Worm (Caenorhabditis elegans) whole organism, L4 larva: ENCODE measurements around the gene C09G9.5.

ENCODE experiments used
- F10B5.3 ChIP-seq: sonication (generic microtip); optimal IDR thresholded peaks from 2 replicates; lab custom pipeline; 2016; ENCODE audit warnings: mild to moderate bottlenecking, missing genetic modification characterization, missing compliant biosample characterization
- F26F4.8 ChIP-seq: fragments of 200-800 bp; sonication (Bioruptor generic); conservative IDR thresholded peaks from 2 replicates; pipeline ENCODE4 v1.3.6; 2022; ENCODE audit warnings: missing genetic modification characterization, missing compliant biosample characterization
- F37D6.2 ChIP-seq: sonication (generic microtip); optimal IDR thresholded peaks from 2 replicates; lab custom pipeline; 2016; ENCODE audit warnings: mild to moderate bottlenecking, missing genetic modification characterization, missing compliant biosample characterization
- R02D3.7 ChIP-seq: fragments of 150-350 bp; sonication (generic microtip); optimal IDR thresholded peaks from 3 replicates; lab custom pipeline; 2014; ENCODE audit warnings: missing biosample characterization, missing genetic modification characterization
- T20F7.1 ChIP-seq: fragments of 200-800 bp; sonication (Bioruptor generic); optimal IDR thresholded peaks from 2 replicates; lab custom pipeline; 2018; ENCODE audit warnings: mild to moderate bottlenecking, missing genetic modification characterization, missing compliant biosample characterization
- ZK337.2 ChIP-seq: fragments of 200-800 bp; sonication (Bioruptor generic); IDR thresholded peaks from 2 replicates; pipeline ENCODE4 v1.3.6; 2022; ENCODE audit warnings: missing genetic modification reagents, missing genetic modification characterization, missing compliant biosample characterization
- aha-1 ChIP-seq: fragments of 150-350 bp; peaks from one replicate; lab custom pipeline; 2014; ENCODE audit warnings: missing biosample characterization, missing genetic modification characterization
- attf-4 ChIP-seq: sonication (generic microtip); optimal IDR thresholded peaks from 3 replicates; lab custom pipeline; 2017; ENCODE audit warnings: missing biosample characterization, missing genetic modification characterization
- ceh-32 ChIP-seq: sonication (generic microtip); optimal IDR thresholded peaks from 2 replicates; lab custom pipeline; 2016; ENCODE audit warnings: mild to moderate bottlenecking, missing genetic modification characterization, missing compliant biosample characterization; ENCODE audit not compliant: poor library complexity
- ceh-62 ChIP-seq: sonication (generic microtip); optimal IDR thresholded peaks from 2 replicates; lab custom pipeline; 2017; ENCODE audit warnings: missing biosample characterization, missing genetic modification characterization
- cey-2 ChIP-seq: sonication (generic microtip); optimal IDR thresholded peaks from 3 replicates; lab custom pipeline; 2017; ENCODE audit warnings: missing genetic modification characterization, mild to moderate bottlenecking, missing compliant biosample characterization, antibody characterized with exemption, borderline replicate concordance; ENCODE audit not compliant: insufficient read depth
- daf-16 ChIP-seq, 3 experiments: sonication (generic microtip); optimal IDR thresholded peaks; 2 replicates each; lab custom pipeline; 2016 to 2017; ENCODE audit warnings: missing genetic modification characterization in 3 of 3, missing genetic modification reagents in 3 of 3, mild to moderate bottlenecking in 2 of 3, missing compliant biosample characterization in 2 of 3, missing biosample characterization in 1 of 3, moderate library complexity in 1 of 3
- daf-19 ChIP-seq: fragments of 200-800 bp; sonication (Bioruptor generic); conservative IDR thresholded peaks from 2 replicates; pipeline ENCODE4 v1.3.6; 2022; ENCODE audit warnings: missing genetic modification characterization, missing compliant biosample characterization
- daf-8 ChIP-seq: fragments of 200-800 bp; sonication (Bioruptor generic); IDR thresholded peaks from 2 replicates; pipeline ENCODE4 v1.3.6; 2022; ENCODE audit warnings: missing genetic modification characterization, missing compliant biosample characterization
- dmd-6 ChIP-seq: fragments of 200-800 bp; sonication (Bioruptor generic); IDR thresholded peaks from 2 replicates; pipeline ENCODE4 v1.3.6; 2022; ENCODE audit warnings: missing genetic modification reagents, missing genetic modification characterization, missing compliant biosample characterization
- dpl-1 ChIP-seq: fragments of 150-350 bp; optimal IDR thresholded peaks from 2 replicates; lab custom pipeline; 2014; ENCODE audit warnings: missing biosample characterization, missing genetic modification reagents, missing genetic modification characterization
- dve-1 ChIP-seq: sonication (generic microtip); optimal IDR thresholded peaks from 2 replicates; lab custom pipeline; 2017; ENCODE audit warnings: antibody characterized with exemption, mild to moderate bottlenecking, missing genetic modification characterization, missing compliant biosample characterization; ENCODE audit not compliant: insufficient read depth
- gei-8 ChIP-seq: fragments of 200-800 bp; sonication (Bioruptor generic); optimal IDR thresholded peaks from 2 replicates; lab custom pipeline; 2018; ENCODE audit warnings: mild to moderate bottlenecking, missing genetic modification characterization, missing compliant biosample characterization
- hif-1 ChIP-seq, 2 experiments: sonication (generic microtip); optimal IDR thresholded peaks; 2 replicates each; lab custom pipeline; 2016 to 2017; ENCODE audit warnings: missing compliant biosample characterization in 2 of 2, missing genetic modification characterization in 2 of 2, missing genetic modification reagents in 2 of 2, missing genotype in 2 of 2, mild to moderate bottlenecking in 1 of 2
- hmg-1.1 ChIP-seq: fragments of 200-800 bp; sonication (Bioruptor generic); IDR thresholded peaks from 2 replicates; pipeline ENCODE4 v1.3.6; 2022; ENCODE audit warnings: missing genetic modification reagents, missing genetic modification characterization, missing compliant biosample characterization
- jun-1 ChIP-seq: fragments of 150-350 bp; optimal IDR thresholded peaks from 2 replicates; lab custom pipeline; 2014; ENCODE audit warnings: missing biosample characterization, missing genetic modification reagents, missing genetic modification characterization
- lim-7 ChIP-seq: fragments of 200-800 bp; sonication (Bioruptor generic); IDR thresholded peaks from 2 replicates; pipeline ENCODE4 v1.3.6; 2022; ENCODE audit warnings: missing genetic modification characterization, missing compliant biosample characterization
- lin-13 ChIP-seq: fragments of 150-350 bp; optimal IDR thresholded peaks from 2 replicates; lab custom pipeline; 2014; ENCODE audit warnings: missing biosample characterization, missing genetic modification reagents, missing genetic modification characterization
- lsy-2 ChIP-seq, 2 experiments: fragments of 150-350 bp in 1 of 2; sonication (generic microtip) in 1 of 2; optimal IDR thresholded peaks; 2 replicates each; lab custom pipeline; 2014 to 2017; ENCODE audit warnings: missing biosample characterization in 2 of 2, missing genetic modification characterization in 2 of 2
- madf-5 ChIP-seq, 2 experiments: fragments of 200-800 bp; sonication (Bioruptor generic); IDR thresholded peaks; 2 replicates each; pipeline ENCODE4 v1.3.6; 2022; ENCODE audit warnings: missing compliant biosample characterization in 2 of 2, missing genetic modification characterization in 2 of 2
- mdt-29 ChIP-seq: fragments of 200-800 bp; sonication (Bioruptor generic); IDR thresholded peaks from 2 replicates; pipeline ENCODE4 v1.3.6; 2022; ENCODE audit warnings: missing genetic modification reagents, missing genetic modification characterization, missing compliant biosample characterization
- nhr-11 ChIP-seq: fragments of 150-350 bp; optimal IDR thresholded peaks from 2 replicates; lab custom pipeline; 2014; ENCODE audit warnings: missing biosample characterization, missing genetic modification characterization
- nhr-25 ChIP-seq: sonication (generic microtip); optimal IDR thresholded peaks from 2 replicates; lab custom pipeline; 2017; ENCODE audit warnings: missing genetic modification characterization, mild to moderate bottlenecking, missing compliant biosample characterization, antibody characterized with exemption, moderate library complexity, borderline replicate concordance; ENCODE audit not compliant: insufficient read depth
- nhr-28 ChIP-seq: fragments of 150-350 bp; optimal IDR thresholded peaks from 2 replicates; lab custom pipeline; 2014; ENCODE audit warnings: missing biosample characterization, missing genetic modification characterization
- nhr-41 ChIP-seq: fragments of 200-800 bp; sonication (Bioruptor generic); IDR thresholded peaks from 2 replicates; pipeline ENCODE4 v1.3.6; 2022; ENCODE audit warnings: missing genetic modification reagents, missing genetic modification characterization, missing compliant biosample characterization
- nhr-42 ChIP-seq: fragments of 200-800 bp; sonication (Bioruptor generic); IDR thresholded peaks from 2 replicates; pipeline ENCODE4 v1.3.6; 2022; ENCODE audit warnings: missing genetic modification characterization, missing compliant biosample characterization
- nhr-48 ChIP-seq: sonication (generic microtip); optimal IDR thresholded peaks from 2 replicates; lab custom pipeline; 2016; ENCODE audit warnings: mild to moderate bottlenecking, missing genetic modification characterization, missing compliant biosample characterization
- nhr-76 ChIP-seq: fragments of 150-350 bp; optimal IDR thresholded peaks from 2 replicates; lab custom pipeline; 2014; ENCODE audit warnings: missing biosample characterization, missing genetic modification characterization
- nhr-77 ChIP-seq: fragments of 150-350 bp; optimal IDR thresholded peaks from 2 replicates; lab custom pipeline; 2014; ENCODE audit warnings: missing biosample characterization, missing genetic modification characterization
- pqm-1 ChIP-seq: sonication (generic microtip); optimal IDR thresholded peaks from 2 replicates; lab custom pipeline; 2017; ENCODE audit warnings: missing biosample characterization, missing genetic modification characterization
- rbr-2 ChIP-seq: sonication (generic microtip); optimal IDR thresholded peaks from 2 replicates; lab custom pipeline; 2016; ENCODE audit warnings: missing genotype, missing genetic modification characterization, missing compliant biosample characterization
- saeg-2 ChIP-seq: fragments of 200-800 bp; sonication (Bioruptor generic); IDR thresholded peaks from 2 replicates; pipeline ENCODE4 v1.3.6; 2022; ENCODE audit warnings: missing genetic modification reagents, missing genetic modification characterization, missing compliant biosample characterization
- spr-1 ChIP-seq: sonication (generic microtip); optimal IDR thresholded peaks from 2 replicates; lab custom pipeline; 2016; ENCODE audit warnings: mild to moderate bottlenecking, missing genetic modification characterization, missing compliant biosample characterization
- unc-130 ChIP-seq: sonication (generic microtip); optimal IDR thresholded peaks from 2 replicates; lab custom pipeline; 2016; ENCODE audit warnings: missing genetic modification reagents, missing genetic modification characterization, missing compliant biosample characterization
- unc-62 ChIP-seq, 3 experiments: fragments of 150-350 bp in 1 of 3; sonication (generic microtip); optimal IDR thresholded peaks in 2 of 3; peaks in 1 of 3; 1 replicate in 1 of 3; 2 replicates in 2 of 3; lab custom pipeline; 2014 to 2017; ENCODE audit warnings: missing biosample characterization in 3 of 3, missing genetic modification characterization in 3 of 3, missing genetic modification reagents in 3 of 3, missing genotype in 1 of 3
- zfp-3 ChIP-seq: fragments of 200-800 bp; sonication (Bioruptor generic); conservative IDR thresholded peaks from 2 replicates; pipeline ENCODE4 v1.3.6; 2022; ENCODE audit warnings: missing genetic modification reagents, missing genetic modification characterization, missing compliant biosample characterization
- ztf-11 ChIP-seq: fragments of 150-350 bp; optimal IDR thresholded peaks from 2 replicates; lab custom pipeline; 2014; ENCODE audit warnings: missing biosample characterization, missing genetic modification characterization

The C09G9.5 gene

DNA sequence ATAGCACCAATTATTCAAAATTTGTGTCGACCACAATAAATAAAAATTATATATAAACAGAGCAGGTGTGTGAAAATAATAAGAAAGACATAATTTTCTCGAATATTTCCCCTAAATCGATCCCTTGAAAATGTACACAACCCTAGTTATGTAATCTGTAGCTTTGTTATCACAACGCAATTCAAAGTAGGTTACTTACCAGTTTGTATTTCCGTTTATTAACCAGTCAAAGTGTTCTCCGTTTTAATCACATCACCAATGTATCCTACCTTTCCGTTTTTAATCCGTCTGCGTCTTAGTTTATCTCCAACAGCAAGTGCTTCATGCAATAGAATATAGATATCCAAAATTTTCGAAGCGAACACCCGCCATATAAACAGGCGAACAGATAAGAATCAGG is 33.0 kb upstream of the C09G9.5 start:
- no peak for TF ChIP-seq daf-8
- TF ChIP-seq saeg-2 (GFP tag; lab: Robert Waterston, UW), result no peak
- no peak for TF ChIP-seq F26F4.8
- no peak for TF ChIP-seq daf-19 (GFP tag; lab: Robert Waterston, UW)
- TF ChIP-seq aha-1 (tag; lab: Kevin White, UChicago), result peak; percentile 67
- no peak for TF ChIP-seq ceh-62 (tag; lab: Kevin White, UChicago)
- TF ChIP-seq madf-5 (GFP tag; IDR thresholded peaks at IDR 0.05; lab: Robert Waterston, UW), result no peak

DNA sequence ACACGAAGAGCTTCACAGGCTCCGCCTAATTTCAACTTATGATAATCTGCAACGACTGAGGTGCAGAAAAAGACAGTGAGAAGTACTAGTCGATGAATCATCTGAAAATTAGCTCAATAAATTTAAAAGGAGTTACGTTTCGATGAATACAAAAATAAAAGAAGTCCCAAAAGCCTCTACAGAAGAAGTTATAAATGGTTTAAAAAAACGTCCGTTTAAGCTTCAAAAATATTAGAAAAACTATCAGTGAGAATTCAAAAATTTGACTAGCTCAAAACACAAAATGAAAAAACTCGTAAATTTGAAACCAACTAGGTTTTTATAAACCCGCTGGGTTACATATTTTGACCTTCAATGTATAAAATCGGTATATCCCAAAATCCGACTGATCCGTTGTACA is 30.4 kb upstream of the C09G9.5 start, which contains the start of gene T11B7.5:
Gene T11B7.5, minus strand, starts transcription at position 101 of the 400 bp plus-strand sequence.
- TF ChIP-seq nhr-76 (tag; lab: Kevin White, UChicago) (no peak), unc-130 (no peak), hmg-1.1 (no peak), aha-1 (tag; lab: Kevin White, UChicago) (peak; percentile 17), nhr-25 (tag; lab: Kevin White, UChicago) (no peak)

DNA sequence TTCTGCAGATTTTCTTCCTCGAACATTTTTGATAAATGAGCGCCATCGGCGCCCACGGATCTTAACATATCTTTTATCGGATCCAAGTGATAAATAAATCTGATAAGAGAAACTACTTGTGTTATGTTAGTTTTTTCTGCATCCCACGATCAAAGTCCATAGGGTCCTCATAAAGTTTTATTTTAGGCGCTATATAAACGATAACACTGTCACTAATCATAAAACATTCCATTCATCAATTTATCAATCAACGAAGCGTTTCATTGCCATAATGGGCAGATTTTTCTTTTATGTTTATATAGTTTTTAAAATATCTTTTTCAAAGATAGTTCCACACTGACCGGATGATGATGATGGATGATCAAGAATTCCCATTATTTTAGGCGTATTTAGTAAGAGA is 21.7 kb upstream of the C09G9.5 start:
- peak in 1 of 2 experiments; percentile 13 for TF ChIP-seq daf-16 (GFP tag; optimal IDR thresholded peaks at IDR 0.05; lab: Kevin White, UChicago)
- no peak for TF ChIP-seq daf-16 (tag; optimal IDR thresholded peaks at IDR 0.05; lab: Kevin White, UChicago)
- TF ChIP-seq zfp-3, result no peak
- no peak for TF ChIP-seq nhr-11
- peak; percentile 41 for TF ChIP-seq nhr-28 (tag; lab: Kevin White, UChicago)
- TF ChIP-seq ceh-62 (tag; lab: Kevin White, UChicago), result no peak
- no peak for TF ChIP-seq ztf-11 (tag; lab: Kevin White, UChicago)
- no peak for TF ChIP-seq F10B5.3 (tag; lab: Kevin White, UChicago)
- TF ChIP-seq nhr-41 (GFP tag; lab: Robert Waterston, UW), result no peak
- TF ChIP-seq jun-1 (tag; lab: Kevin White, UChicago), result no peak
- TF ChIP-seq nhr-77 (tag; lab: Kevin White, UChicago), result no peak
- TF ChIP-seq cey-2, result peak; percentile 13
- TF ChIP-seq spr-1 (tag; lab: Kevin White, UChicago), result no peak
- TF ChIP-seq unc-62 (GFP tag; optimal IDR thresholded peaks at IDR 0.05 in 1 of 2; lab: Kevin White, UChicago), result peak in 1 of 2 experiments; percentile 98
- TF ChIP-seq unc-62 (tag; optimal IDR thresholded peaks at IDR 0.05; lab: Kevin White, UChicago), result no peak
- no peak for TF ChIP-seq R02D3.7 (tag; lab: Kevin White, UChicago)

DNA sequence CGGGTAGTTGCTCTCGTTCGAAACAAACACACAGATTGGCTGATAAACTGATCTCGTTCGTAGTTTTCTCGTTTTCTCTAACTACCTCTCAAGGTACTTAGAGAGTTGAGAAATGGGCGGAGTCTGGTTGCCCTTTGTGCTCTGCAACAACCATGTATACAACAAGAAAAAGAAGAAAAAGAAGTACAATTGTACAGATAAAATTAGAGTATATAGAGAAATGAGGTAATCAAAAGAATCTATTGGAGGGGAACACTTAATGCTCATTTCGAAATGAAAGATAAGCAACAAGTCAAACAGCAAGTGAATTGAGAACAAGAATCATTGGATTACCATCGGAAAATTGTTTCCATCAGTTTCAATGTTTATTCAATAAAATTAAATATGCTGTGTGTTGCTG is 21.0 kb upstream of the C09G9.5 start, which contains the start of gene C09G9.1:
Gene C09G9.1, minus strand, starts transcription at position 143 of the 400 bp plus-strand sequence.
- peak; percentile 67 for TF ChIP-seq pqm-1
- TF ChIP-seq dve-1 (tag; lab: Kevin White, UChicago), result peak; percentile 40
- peak; percentile 51 for TF ChIP-seq nhr-28 (tag; lab: Kevin White, UChicago)
- TF ChIP-seq dmd-6 (GFP tag; lab: Robert Waterston, UW), result no peak
- peak in 1 of 2 experiments; percentile 51 for TF ChIP-seq unc-62 (GFP tag; optimal IDR thresholded peaks at IDR 0.05 in 1 of 2; lab: Kevin White, UChicago)
- no peak for TF ChIP-seq unc-62 (tag; optimal IDR thresholded peaks at IDR 0.05; lab: Kevin White, UChicago)
- TF ChIP-seq daf-16 (GFP tag; optimal IDR thresholded peaks at IDR 0.05; lab: Kevin White, UChicago), result no peak
- peak; percentile 23 for TF ChIP-seq daf-16 (tag; optimal IDR thresholded peaks at IDR 0.05; lab: Kevin White, UChicago)

DNA sequence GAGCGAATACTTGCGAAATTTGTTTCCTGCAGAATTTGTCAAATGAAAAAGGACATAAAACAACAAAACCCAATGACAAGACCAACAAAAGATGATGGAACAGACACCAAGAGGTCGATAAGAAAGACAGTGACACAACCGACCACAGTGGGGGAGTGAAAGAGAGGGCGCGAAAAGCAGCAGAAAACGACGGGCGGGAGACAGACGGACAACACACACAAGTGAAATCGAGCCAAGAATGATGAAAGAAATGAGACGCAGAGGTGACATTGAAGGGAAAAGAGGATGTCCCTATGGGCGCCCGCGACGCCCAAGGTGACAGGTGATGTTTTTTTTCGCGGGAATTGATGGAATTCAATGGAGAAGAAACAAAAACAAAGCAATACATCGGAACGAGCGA is 20.2 kb upstream of the C09G9.5 start:
- TF ChIP-seq F37D6.2, result no peak
- TF ChIP-seq nhr-42 (GFP tag; lab: Robert Waterston, UW), result no peak
- TF ChIP-seq lim-7 (GFP tag; lab: Robert Waterston, UW), result no peak
- no peak for TF ChIP-seq attf-4 (tag; lab: Kevin White, UChicago)
- TF ChIP-seq T20F7.1, result peak; percentile 79
- peak; percentile 64 for TF ChIP-seq dpl-1 (GFP tag; lab: Kevin White, UChicago)
- TF ChIP-seq jun-1 (tag; lab: Kevin White, UChicago), result no peak
- TF ChIP-seq lin-13 (GFP tag; lab: Kevin White, UChicago), result peak; percentile 47
- TF ChIP-seq lsy-2 (tag; optimal IDR thresholded peaks at IDR 0.05; lab: Kevin White, UChicago), result peak in 1 of 2 experiments; percentile 62
- TF ChIP-seq rbr-2, result peak; percentile 46
- peak; percentile 2 for TF ChIP-seq nhr-25 (tag; lab: Kevin White, UChicago)
- TF ChIP-seq ceh-32, result no peak
- peak; percentile 98 for TF ChIP-seq aha-1 (tag; lab: Kevin White, UChicago)
- TF ChIP-seq ceh-62 (tag; lab: Kevin White, UChicago), result no peak
- TF ChIP-seq mdt-29 (GFP tag; lab: Robert Waterston, UW), result no peak
- TF ChIP-seq gei-8 (GFP tag; lab: Kevin White, UChicago), result peak; percentile 8
- peak; percentile 35 for TF ChIP-seq nhr-48
- TF ChIP-seq nhr-77 (tag; lab: Kevin White, UChicago), result peak; percentile 74
- no peak for TF ChIP-seq ZK337.2
- peak in 1 of 2 experiments; percentile 42 for TF ChIP-seq hif-1 (tag; optimal IDR thresholded peaks at IDR 0.05; lab: Kevin White, UChicago)
